Worm (Caenorhabditis elegans) whole organism, L3 larva: Measurements from ENCODE around the gene avr-15.

ENCODE experiments used
- ceh-82 ChIP-seq: fragments of 150-350 bp; optimal IDR thresholded peaks from 2 replicates; lab custom pipeline; 2014; ENCODE audit warnings: missing biosample characterization, missing genetic modification characterization
- nhr-23 ChIP-seq: fragments of 150-350 bp; optimal IDR thresholded peaks from 2 replicates; lab custom pipeline; 2014; ENCODE audit warnings: missing biosample characterization, missing genetic modification reagents, missing genetic modification characterization
- unc-62 ChIP-seq: fragments of 150-350 bp; sonication (generic microtip); optimal IDR thresholded peaks from 4 replicates; lab custom pipeline; 2014; ENCODE audit warnings: missing biosample characterization, missing genetic modification reagents, missing genetic modification characterization

ce11 chrV:13497322-13497847 is 14.1 kb downstream of the avr-15 start, which contains the start of the genes eea-1 and gut-2:
- TF ChIP-seq unc-62 (GFP tag; lab: Kevin White, UChicago), result no peak
- TF ChIP-seq nhr-23, result peak; percentile 86
- no peak for TF ChIP-seq ceh-82 (tag; lab: Kevin White, UChicago)
